Worm (Caenorhabditis elegans) whole organism, L1 larva: Measurements from ENCODE around the gene K07C5.2.

Experiments used
- C04F5.9 ChIP-seq: sonication (generic microtip); optimal IDR thresholded peaks from 2 replicates; lab custom pipeline; 2016; ENCODE audit warnings: missing genetic modification characterization, missing compliant biosample characterization
- C16A3.4 ChIP-seq: fragments of 150-350 bp; optimal IDR thresholded peaks from 2 replicates; lab custom pipeline; 2014; ENCODE audit warnings: missing biosample characterization, missing genetic modification characterization
- F16B12.6 ChIP-seq: fragments of 150-350 bp; optimal IDR thresholded peaks from 2 replicates; lab custom pipeline; 2014; ENCODE audit warnings: missing biosample characterization, missing genetic modification characterization
- aha-1 ChIP-seq: fragments of 150-350 bp; optimal IDR thresholded peaks from 2 replicates; lab custom pipeline; 2014; ENCODE audit warnings: missing biosample characterization, missing genetic modification characterization
- blmp-1 ChIP-seq: fragments of 150-350 bp; optimal IDR thresholded peaks from 2 replicates; lab custom pipeline; 2014; ENCODE audit warnings: missing biosample characterization, missing genetic modification characterization
- ceh-82 ChIP-seq, 3 experiments: fragments of 150-350 bp in 1 of 3; sonication (generic microtip) in 2 of 3; optimal IDR thresholded peaks; 2 replicates each; lab custom pipeline; 2014 to 2017; ENCODE audit warnings: missing biosample characterization in 3 of 3, missing genetic modification characterization in 3 of 3
- ces-1 ChIP-seq: fragments of 150-350 bp; optimal IDR thresholded peaks from 2 replicates; lab custom pipeline; 2014; ENCODE audit warnings: missing biosample characterization, missing genetic modification reagents, missing genetic modification characterization
- dpl-1 ChIP-seq, 3 experiments: fragments of 150-350 bp in 2 of 3; sonication (generic microtip) in 1 of 3; optimal IDR thresholded peaks; 2 replicates each; lab custom pipeline; 2014 to 2017; ENCODE audit warnings: missing biosample characterization in 3 of 3, missing genetic modification characterization in 3 of 3, missing genetic modification reagents in 3 of 3
- egl-27 ChIP-seq, 2 experiments: fragments of 150-350 bp in 1 of 2; sonication (generic microtip); optimal IDR thresholded peaks; 3 replicates each; lab custom pipeline; 2017 to 2018; ENCODE audit warnings: missing biosample characterization in 2 of 2, missing genetic modification characterization in 2 of 2, missing genetic modification reagents in 2 of 2
- ets-5 ChIP-seq: fragments of 200-800 bp; sonication (Bioruptor generic); IDR thresholded peaks from 2 replicates; pipeline ENCODE4 v1.3.6; 2022; ENCODE audit warnings: missing genetic modification characterization, missing compliant biosample characterization
- fkh-10 ChIP-seq: sonication (generic microtip); optimal IDR thresholded peaks from 2 replicates; lab custom pipeline; 2017; ENCODE audit warnings: missing biosample characterization, missing genetic modification reagents, missing genetic modification characterization
- fkh-4 ChIP-seq: sonication (generic microtip); optimal IDR thresholded peaks from 2 replicates; lab custom pipeline; 2016; ENCODE audit warnings: missing compliant biosample characterization, missing genetic modification characterization, borderline replicate concordance
- fos-1 ChIP-seq: fragments of 150-350 bp; optimal IDR thresholded peaks from 2 replicates; lab custom pipeline; 2014; ENCODE audit warnings: missing biosample characterization, missing genetic modification characterization
- grh-1 ChIP-seq: fragments of 200-800 bp; sonication (Bioruptor generic); IDR thresholded peaks from 2 replicates; pipeline ENCODE4 v1.3.6; 2022; ENCODE audit warnings: missing genetic modification reagents, missing genetic modification characterization, missing compliant biosample characterization
- hlh-17 ChIP-seq: fragments of 200-800 bp; sonication (Bioruptor generic); optimal IDR thresholded peaks from 2 replicates; lab custom pipeline; 2018; ENCODE audit warnings: missing genetic modification characterization, mild to moderate bottlenecking, missing compliant biosample characterization, moderate library complexity, borderline replicate concordance
- hpl-2 ChIP-seq: fragments of 150-350 bp; optimal IDR thresholded peaks from 2 replicates; lab custom pipeline; 2014; ENCODE audit warnings: missing biosample characterization, missing genetic modification reagents, missing genetic modification characterization
- irx-1 ChIP-seq: sonication (generic microtip); optimal IDR thresholded peaks from 2 replicates; lab custom pipeline; 2016; ENCODE audit warnings: missing genetic modification characterization, missing compliant biosample characterization
- isw-1 ChIP-seq: fragments of 200-800 bp; sonication (Bioruptor generic); IDR thresholded peaks from 2 replicates; pipeline ENCODE4 v1.3.6; 2022; ENCODE audit warnings: missing genetic modification characterization, missing compliant biosample characterization
- jun-1 ChIP-seq: fragments of 150-350 bp; optimal IDR thresholded peaks from 2 replicates; lab custom pipeline; 2014; ENCODE audit warnings: missing biosample characterization, missing genetic modification reagents, missing genetic modification characterization
- lin-14 ChIP-seq: fragments of 200-800 bp; sonication (Bioruptor generic); optimal IDR thresholded peaks from 2 replicates; lab custom pipeline; 2018; ENCODE audit warnings: mild to moderate bottlenecking, missing genetic modification characterization, moderate library complexity, missing compliant biosample characterization
- lin-15B ChIP-seq: fragments of 150-350 bp; sonication (generic microtip); optimal IDR thresholded peaks from 3 replicates; lab custom pipeline; 2014; ENCODE audit warnings: missing biosample characterization, missing genetic modification characterization
- lin-35 ChIP-seq, 2 experiments: fragments of 150-350 bp; optimal IDR thresholded peaks; 2 replicates each; lab custom pipeline; 2014; ENCODE audit warnings: missing biosample characterization in 2 of 2, missing genetic modification characterization in 2 of 2, missing genetic modification reagents in 2 of 2
- lin-39 ChIP-seq: fragments of 150-350 bp; optimal IDR thresholded peaks from 2 replicates; lab custom pipeline; 2014; ENCODE audit warnings: missing biosample characterization, missing genetic modification reagents, missing genetic modification characterization
- lir-3 ChIP-seq: sonication (generic microtip); optimal IDR thresholded peaks from 2 replicates; lab custom pipeline; 2016; ENCODE audit warnings: mild to moderate bottlenecking, missing genetic modification characterization, moderate library complexity, missing compliant biosample characterization; ENCODE audit not compliant: poor library complexity
- lsy-2 ChIP-seq, 2 experiments: fragments of 150-350 bp; optimal IDR thresholded peaks; 2 replicates each; lab custom pipeline; 2014; ENCODE audit warnings: missing biosample characterization in 2 of 2, missing genetic modification characterization in 2 of 2
- mab-9 ChIP-seq: fragments of 200-800 bp; sonication (Bioruptor generic); IDR thresholded peaks from 2 replicates; pipeline ENCODE4 v1.3.6; 2022; ENCODE audit warnings: missing genetic modification reagents, missing genetic modification characterization, missing compliant biosample characterization
- mdl-1 ChIP-seq, 2 experiments: fragments of 150-350 bp; optimal IDR thresholded peaks; 2 replicates each; lab custom pipeline; 2014 to 2017; ENCODE audit warnings: missing biosample characterization in 2 of 2, missing genetic modification characterization in 2 of 2, inconsistent platforms in 1 of 2
- mef-2 ChIP-seq: fragments of 150-350 bp; optimal IDR thresholded peaks from 2 replicates; lab custom pipeline; 2014; ENCODE audit warnings: missing biosample characterization, missing genetic modification characterization
- nhr-11 ChIP-seq: fragments of 150-350 bp; optimal IDR thresholded peaks from 2 replicates; lab custom pipeline; 2014; ENCODE audit warnings: missing biosample characterization, missing genetic modification characterization
- nhr-12 ChIP-seq: sonication (generic microtip); optimal IDR thresholded peaks from 2 replicates; lab custom pipeline; 2017; ENCODE audit warnings: missing biosample characterization, missing genetic modification characterization
- nhr-19 ChIP-seq: fragments of 200-800 bp; sonication (Bioruptor generic); conservative IDR thresholded peaks from 2 replicates; pipeline ENCODE4 v1.3.6; 2022; ENCODE audit warnings: missing genetic modification characterization, missing compliant biosample characterization
- nhr-28 ChIP-seq: fragments of 150-350 bp; optimal IDR thresholded peaks from 2 replicates; lab custom pipeline; 2014; ENCODE audit warnings: missing biosample characterization, missing genetic modification characterization
- nhr-71 ChIP-seq: sonication (generic microtip); optimal IDR thresholded peaks from 2 replicates; lab custom pipeline; 2016; ENCODE audit warnings: mild to moderate bottlenecking, missing genetic modification characterization, moderate library complexity, missing compliant biosample characterization
- nhr-76 ChIP-seq: sonication (generic microtip); optimal IDR thresholded peaks from 2 replicates; lab custom pipeline; 2017; ENCODE audit warnings: missing biosample characterization, missing genetic modification characterization
- nhr-77 ChIP-seq: fragments of 150-350 bp; optimal IDR thresholded peaks from 2 replicates; lab custom pipeline; 2014; ENCODE audit warnings: missing biosample characterization, missing genetic modification characterization
- pag-3 ChIP-seq: sonication (generic microtip); optimal IDR thresholded peaks from 2 replicates; lab custom pipeline; 2017; ENCODE audit warnings: missing genetic modification characterization, mild to moderate bottlenecking, missing compliant biosample characterization, antibody characterized with exemption, borderline replicate concordance; ENCODE audit not compliant: insufficient read depth
- pqm-1 ChIP-seq: sonication (generic microtip); optimal IDR thresholded peaks from 3 replicates; lab custom pipeline; 2017; ENCODE audit warnings: missing biosample characterization, missing genetic modification characterization
- skn-1 ChIP-seq: fragments of 150-350 bp; optimal IDR thresholded peaks from 2 replicates; lab custom pipeline; 2014; ENCODE audit warnings: missing biosample characterization, missing genetic modification characterization
- snu-23 ChIP-seq: sonication (generic microtip); optimal IDR thresholded peaks from 2 replicates; lab custom pipeline; 2016; ENCODE audit warnings: missing genetic modification characterization, missing compliant biosample characterization
- sox-4 ChIP-seq: sonication (generic microtip); optimal IDR thresholded peaks from 2 replicates; lab custom pipeline; 2016; ENCODE audit warnings: missing genetic modification characterization, missing compliant biosample characterization
- sup-37 ChIP-seq: fragments of 200-800 bp; sonication (Bioruptor generic); optimal IDR thresholded peaks from 2 replicates; lab custom pipeline; 2018; ENCODE audit warnings: mild to moderate bottlenecking, missing genetic modification characterization, missing compliant biosample characterization
- swsn-7 ChIP-seq: sonication (generic microtip); optimal IDR thresholded peaks from 2 replicates; lab custom pipeline; 2016; ENCODE audit warnings: missing genetic modification characterization, missing compliant biosample characterization
- tbx-2 ChIP-seq: sonication (generic microtip); optimal IDR thresholded peaks from 2 replicates; lab custom pipeline; 2016; ENCODE audit warnings: missing genetic modification characterization, missing compliant biosample characterization
- unc-130 ChIP-seq: fragments of 150-350 bp; optimal IDR thresholded peaks from 2 replicates; lab custom pipeline; 2017; ENCODE audit warnings: missing biosample characterization, missing genetic modification characterization, inconsistent platforms
- unc-98 ChIP-seq: fragments of 200-800 bp; sonication (Bioruptor generic); IDR thresholded peaks from 2 replicates; pipeline ENCODE4 v1.3.6; 2022; ENCODE audit warnings: missing genetic modification characterization, missing compliant biosample characterization
- vab-15 ChIP-seq: sonication (generic microtip); optimal IDR thresholded peaks from 2 replicates; lab custom pipeline; 2017; ENCODE audit warnings: missing genotype, mild to moderate bottlenecking, missing genetic modification characterization, missing compliant biosample characterization
- xbp-1 ChIP-seq: sonication (generic microtip); optimal IDR thresholded peaks from 2 replicates; lab custom pipeline; 2016; ENCODE audit warnings: missing genetic modification characterization, missing compliant biosample characterization
- zag-1 ChIP-seq: fragments of 150-350 bp; optimal IDR thresholded peaks from 2 replicates; lab custom pipeline; 2014; ENCODE audit warnings: missing biosample characterization, missing genetic modification characterization
- zip-4 ChIP-seq: fragments of 200-800 bp; sonication (Bioruptor generic); optimal IDR thresholded peaks from 2 replicates; lab custom pipeline; 2018; ENCODE audit warnings: mild to moderate bottlenecking, missing genetic modification characterization, moderate library complexity, missing compliant biosample characterization
- ztf-4 ChIP-seq: fragments of 150-350 bp; optimal IDR thresholded peaks from 2 replicates; lab custom pipeline; 2014; ENCODE audit warnings: missing biosample characterization, missing genetic modification characterization

K07C5.2 gene

DNA sequence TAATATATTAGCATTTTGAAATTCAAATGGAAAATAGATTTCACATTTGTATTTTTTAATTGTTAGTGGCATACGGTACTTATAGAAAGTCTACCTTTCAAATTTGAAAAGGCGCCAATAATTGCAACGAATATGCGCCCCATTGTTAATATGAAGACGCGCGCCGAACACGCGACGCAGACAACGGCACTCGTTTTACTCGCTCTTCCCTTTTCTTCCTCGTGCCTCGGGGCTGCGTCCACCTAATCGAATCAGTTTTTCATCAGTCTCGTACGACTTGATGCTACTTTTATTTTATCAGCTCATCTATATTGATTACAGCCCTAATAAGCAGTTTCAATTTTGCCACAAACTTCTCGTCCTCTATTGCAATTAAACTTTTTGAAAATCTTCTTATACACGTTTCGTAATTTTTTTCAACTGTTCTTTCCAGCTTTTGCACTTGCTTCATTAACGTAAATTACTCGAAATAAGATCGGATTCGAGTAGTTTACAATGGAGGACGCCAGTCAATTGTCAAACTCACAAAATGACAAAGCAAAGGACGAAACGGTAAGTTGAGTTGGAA lies 22.6 kb downstream of the K07C5.2 start, which contains the start of gene cash-1 (continued):
- TF ChIP-seq lin-39 (no peak), lir-3 (tag; lab: Kevin White, UChicago) (peak; percentile 31), C04F5.9 (no peak), nhr-19 (GFP tag; lab: Robert Waterston, UW) (peak; percentile 58), nhr-76 (tag; lab: Kevin White, UChicago) (no peak), nhr-71 (tag; lab: Kevin White, UChicago) (peak; percentile 82), vab-15 (peak; percentile 46), C16A3.4 (tag; lab: Kevin White, UChicago) (peak; percentile 38), fos-1 (tag; lab: Kevin White, UChicago) (no peak), ces-1 (GFP tag; lab: Kevin White, UChicago) (no peak), mab-9 (no peak), nhr-28 (tag; lab: Kevin White, UChicago) (no peak), unc-130 (tag; lab: Kevin White, UChicago) (peak; percentile 68), dpl-1 (GFP tag; optimal IDR thresholded peaks at IDR 0.05; lab: Kevin White, UChicago) (peak; percentile 80 to 89 (median 83)), tbx-2 (peak; percentile 71), ceh-82 (tag; optimal IDR thresholded peaks at IDR 0.05; lab: Kevin White, UChicago) (peak; percentile 6 to 77 (median 18)), lsy-2 (tag; optimal IDR thresholded peaks at IDR 0.05; lab: Kevin White, UChicago) (peak; percentile 56 to 86), lin-14 (GFP tag; lab: Kevin White, UChicago) (peak; percentile 84), hpl-2 (GFP tag; lab: Kevin White, UChicago) (peak; percentile 14), isw-1 (GFP tag; lab: Robert Waterston, UW) (peak; percentile 67), fkh-4 (tag; lab: Kevin White, UChicago) (no peak), sox-4 (tag; lab: Kevin White, UChicago) (no peak), ets-5 (GFP tag; lab: Robert Waterston, UW) (no peak), nhr-12 (tag; lab: Kevin White, UChicago) (no peak), lin-35 (GFP tag; optimal IDR thresholded peaks at IDR 0.05; lab: Kevin White, UChicago) (peak; percentile 88 to 95), F16B12.6 (peak; percentile 10), nhr-77 (tag; lab: Kevin White, UChicago) (peak; percentile 39), nhr-11 (tag; lab: Kevin White, UChicago) (no peak), irx-1 (tag; lab: Kevin White, UChicago) (no peak), egl-27 (tag; optimal IDR thresholded peaks at IDR 0.05; lab: Kevin White, UChicago) (no peak), zip-4 (GFP tag; lab: Kevin White, UChicago) (no peak), xbp-1 (tag; lab: Kevin White, UChicago) (peak; percentile 68), hlh-17 (GFP tag; lab: Kevin White, UChicago) (no peak), snu-23 (GFP tag; lab: Kevin White, UChicago) (peak; percentile 72), sup-37 (GFP tag; lab: Kevin White, UChicago) (no peak), ztf-4 (tag; lab: Kevin White, UChicago) (no peak), skn-1 (peak; percentile 77), swsn-7 (tag; lab: Kevin White, UChicago) (peak; percentile 61)

DNA sequence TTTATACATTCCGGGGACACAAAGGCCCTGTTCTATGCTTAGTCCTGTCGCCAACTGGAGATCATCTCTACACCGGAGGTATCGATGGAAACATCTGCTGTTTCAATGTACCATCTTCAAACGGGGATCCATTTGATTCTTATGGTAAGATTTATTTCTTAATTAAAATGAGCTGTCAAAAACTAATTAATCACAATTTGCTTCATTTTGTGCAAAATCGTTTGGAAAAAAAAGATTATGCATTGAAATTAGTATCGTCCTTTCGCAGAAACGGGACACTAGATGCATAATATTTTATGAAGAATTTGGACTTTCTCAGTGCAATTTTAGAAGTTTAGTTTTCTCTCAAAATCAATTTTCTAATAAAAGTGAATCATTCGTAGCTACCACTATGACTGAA lies 24.5 kb downstream of the K07C5.2 start:
- no peak for TF ChIP-seq fkh-4 (tag; lab: Kevin White, UChicago)
- TF ChIP-seq aha-1 (tag; lab: Kevin White, UChicago): no peak
- TF ChIP-seq unc-98 (GFP tag; lab: Robert Waterston, UW): no peak
- TF ChIP-seq grh-1 (GFP tag; lab: Robert Waterston, UW): no peak
- no peak for TF ChIP-seq snu-23 (GFP tag; lab: Kevin White, UChicago)
- no peak for TF ChIP-seq hlh-17 (GFP tag; lab: Kevin White, UChicago)
- no peak for TF ChIP-seq zag-1
- no peak for TF ChIP-seq mef-2
- TF ChIP-seq lin-15B: no peak
- no peak for TF ChIP-seq pag-3
- no peak for TF ChIP-seq mdl-1 (tag; optimal IDR thresholded peaks at IDR 0.05; lab: Kevin White, UChicago)
- no peak for TF ChIP-seq jun-1 (tag; lab: Kevin White, UChicago)
- TF ChIP-seq nhr-11 (tag; lab: Kevin White, UChicago): no peak
- no peak for TF ChIP-seq pqm-1 (tag; lab: Kevin White, UChicago)
- TF ChIP-seq nhr-77 (tag; lab: Kevin White, UChicago): no peak
- TF ChIP-seq ztf-4 (tag; lab: Kevin White, UChicago): no peak
- no peak for TF ChIP-seq isw-1 (GFP tag; lab: Robert Waterston, UW)
- TF ChIP-seq fkh-10 (GFP tag; lab: Kevin White, UChicago): no peak
- no peak for TF ChIP-seq blmp-1 (tag; lab: Kevin White, UChicago)
